Worm (Caenorhabditis elegans): ENCODE measurements around the gene str-175.

ce11 chrIV:4874603-4875002 is 4.2 kb upstream of the str-175 start, which contains the start of gene str-174:
- no peak for TF ChIP-seq ceh-82 (tag; optimal IDR thresholded peaks at IDR 0.05)
- no peak for TF ChIP-seq nhr-77 (tag; optimal IDR thresholded peaks at IDR 0.05)
- no peak for TF ChIP-seq C34F6.9 (tag; optimal IDR thresholded peaks at IDR 0.05)
- TF ChIP-seq lin-39 (tag; optimal IDR thresholded peaks at IDR 0.05), result no peak
- TF ChIP-seq unc-39 (tag; optimal IDR thresholded peaks at IDR 0.05), result no peak
- TF ChIP-seq aly-2 (tag; optimal IDR thresholded peaks at IDR 0.05), result no peak
- no peak for TF ChIP-seq ztf-11 (tag; optimal IDR thresholded peaks at IDR 0.05)
- no peak for TF ChIP-seq egl-27 (tag; optimal IDR thresholded peaks at IDR 0.05)
- TF ChIP-seq nhr-237 (tag; optimal IDR thresholded peaks at IDR 0.05), result no peak
- no peak for TF ChIP-seq lsy-2 (tag; optimal IDR thresholded peaks at IDR 0.05)
